Fruit fly (Drosophila melanogaster) whole organism, embryonic: ENCODE results near the gene CG33702.

ENCODE experiments used
- Ada2b ChIP-seq: fragments of 200-800 bp; sonication (Bioruptor generic); IDR thresholded peaks from 2 replicates; pipeline ENCODE4 v1.3.6; 2022; ENCODE audit warnings: missing biosample characterization, missing genetic modification characterization
- Aef1 ChIP-seq: fragments of 200-800 bp; sonication (Bioruptor generic); IDR thresholded peaks from 3 replicates; pipeline ENCODE4 v1.3.6; 2022; ENCODE audit warnings: missing biosample characterization, missing genetic modification characterization
- Bdp1 ChIP-seq: fragments of 200-800 bp; sonication (Bioruptor generic); optimal IDR thresholded peaks from 3 replicates; lab custom pipeline; 2016; ENCODE audit warnings: missing biosample characterization, missing genetic modification characterization
- CG10321 ChIP-seq: fragments of 200-800 bp; sonication (Bioruptor generic); IDR thresholded peaks from 2 replicates; pipeline ENCODE4 v1.3.6; 2022; ENCODE audit warnings: missing biosample characterization, missing genetic modification characterization
- CG10366 ChIP-seq: fragments of 200-800 bp; sonication (Bioruptor generic); IDR thresholded peaks from 2 replicates; pipeline ENCODE4 v1.3.6; 2022; ENCODE audit warnings: missing biosample characterization, missing genetic modification characterization
- CG12071 ChIP-seq: fragments of 200-800 bp; sonication (Bioruptor generic); optimal IDR thresholded peaks from 3 replicates; lab custom pipeline; 2018; ENCODE audit warnings: missing biosample characterization, mild to moderate bottlenecking, missing genetic modification characterization
- CG12659 ChIP-seq: fragments of 200-800 bp; sonication (Bioruptor generic); optimal IDR thresholded peaks from 3 replicates; lab custom pipeline; 2017; ENCODE audit warnings: mild to moderate bottlenecking, missing biosample characterization, missing genetic modification reagents, missing genetic modification characterization
- CG17328 ChIP-seq: fragments of 200-800 bp; sonication (Bioruptor generic); IDR thresholded peaks from 2 replicates; pipeline ENCODE4 v1.3.6; 2022; ENCODE audit warnings: missing biosample characterization, missing genetic modification characterization
- CG17802 ChIP-seq: fragments of 200-800 bp; sonication (Bioruptor generic); optimal IDR thresholded peaks from 2 replicates; lab custom pipeline; 2018; ENCODE audit warnings: missing biosample characterization, mild to moderate bottlenecking, missing genetic modification characterization, moderate library complexity
- CG18476 ChIP-seq: fragments of 200-800 bp; sonication (Bioruptor generic); optimal IDR thresholded peaks from 2 replicates; lab custom pipeline; 2016; ENCODE audit warnings: missing biosample characterization, mild to moderate bottlenecking, missing genetic modification characterization
- CG2202 ChIP-seq: fragments of 200-800 bp; sonication (Bioruptor generic); optimal IDR thresholded peaks from 2 replicates; lab custom pipeline; 2018; ENCODE audit warnings: missing biosample characterization, mild to moderate bottlenecking, missing genetic modification characterization
- CG30431 ChIP-seq: fragments of 200-800 bp; sonication (Bioruptor generic); optimal IDR thresholded peaks from 2 replicates; lab custom pipeline; 2017; ENCODE audit warnings: missing biosample characterization, missing genetic modification characterization
- CG31388 ChIP-seq: fragments of 200-800 bp; sonication (Bioruptor generic); optimal IDR thresholded peaks from 2 replicates; lab custom pipeline; 2016; ENCODE audit warnings: missing biosample characterization, missing genetic modification characterization
- CG34224 ChIP-seq: fragments of 200-800 bp; sonication (Bioruptor generic); IDR thresholded peaks from 3 replicates; pipeline ENCODE4 v1.3.6; 2022; ENCODE audit warnings: missing biosample characterization, missing genetic modification characterization; ENCODE audit not compliant: partially characterized antibody
- CG3838 ChIP-seq: fragments of 200-800 bp; sonication (Bioruptor generic); optimal IDR thresholded peaks from 3 replicates; lab custom pipeline; 2016; ENCODE audit warnings: missing biosample characterization, missing genetic modification characterization
- CG4820 ChIP-seq: fragments of 200-800 bp; sonication (Bioruptor generic); optimal IDR thresholded peaks from 3 replicates; lab custom pipeline; 2016; ENCODE audit warnings: missing biosample characterization, missing genetic modification characterization
- CG5953 ChIP-seq: fragments of 200-800 bp; sonication (Bioruptor generic); IDR thresholded peaks from 2 replicates; pipeline ENCODE4 v1.3.6; 2022; ENCODE audit warnings: missing biosample characterization, missing genetic modification characterization
- CG8924 ChIP-seq: fragments of 200-800 bp; optimal IDR thresholded peaks from 3 replicates; lab custom pipeline; 2019; ENCODE audit warnings: missing biosample characterization, mild to moderate bottlenecking, missing genetic modification characterization, moderate library complexity
- CG9609 ChIP-seq: fragments of 200-800 bp; sonication (Bioruptor generic); optimal IDR thresholded peaks from 3 replicates; lab custom pipeline; 2016; ENCODE audit warnings: missing biosample characterization, missing genetic modification characterization
- Doc2 ChIP-seq: fragments of 200-800 bp; sonication (Bioruptor generic); IDR thresholded peaks from 2 replicates; pipeline ENCODE4 v1.3.6; 2022; ENCODE audit warnings: missing biosample characterization, missing genetic modification characterization
- Fer3 ChIP-seq: fragments of 200-800 bp; sonication (Bioruptor generic); optimal IDR thresholded peaks from 2 replicates; lab custom pipeline; 2018; ENCODE audit warnings: missing biosample characterization, mild to moderate bottlenecking, missing genetic modification characterization, moderate library complexity
- H2.0 ChIP-seq: fragments of 200-800 bp; sonication (Bioruptor generic); IDR thresholded peaks from 2 replicates; pipeline ENCODE4 v1.3.6; 2022; ENCODE audit warnings: missing biosample characterization, missing genetic modification characterization
- HLH3B ChIP-seq: fragments of 200-800 bp; sonication (Bioruptor generic); IDR thresholded peaks from 2 replicates; pipeline ENCODE4 v1.3.6; 2022; ENCODE audit warnings: missing biosample characterization, missing genetic modification characterization
- HmgZ ChIP-seq: fragments of 200-800 bp; sonication (Bioruptor generic); optimal IDR thresholded peaks from 2 replicates; lab custom pipeline; 2018; ENCODE audit warnings: missing biosample characterization, mild to moderate bottlenecking, missing genetic modification characterization
- Med ChIP-seq: fragments of 200-800 bp; sonication (Bioruptor generic); peaks from one replicate; lab custom pipeline; 2016; ENCODE audit warnings: missing biosample characterization, missing genetic modification characterization, mild to moderate bottlenecking, inconsistent platforms, moderate library complexity
- Meics ChIP-seq: fragments of 200-800 bp; sonication (Bioruptor generic); optimal IDR thresholded peaks from 2 replicates; lab custom pipeline; 2017; ENCODE audit warnings: missing biosample characterization, mild to moderate bottlenecking, missing genetic modification characterization
- Mes4 ChIP-seq: fragments of 200-800 bp; sonication (Bioruptor generic); optimal IDR thresholded peaks from 2 replicates; lab custom pipeline; 2016; ENCODE audit warnings: missing biosample characterization, missing genetic modification characterization
- Myb ChIP-seq: fragments of 200-800 bp; sonication (Bioruptor generic); optimal IDR thresholded peaks from 2 replicates; lab custom pipeline; 2016; ENCODE audit warnings: missing biosample characterization, missing genetic modification characterization
- NFAT ChIP-seq: fragments of 200-800 bp; sonication (Bioruptor generic); IDR thresholded peaks from 2 replicates; pipeline ENCODE4 v1.3.6; 2022; ENCODE audit warnings: missing biosample characterization, missing genetic modification characterization
- Ptx1 ChIP-seq: fragments of 200-800 bp; sonication (Bioruptor generic); IDR thresholded peaks from 2 replicates; pipeline ENCODE4 v1.3.6; 2022; ENCODE audit warnings: missing biosample characterization, missing genetic modification characterization
- ab ChIP-seq: fragments of 200-800 bp; sonication (Bioruptor generic); optimal IDR thresholded peaks from 2 replicates; lab custom pipeline; 2016; ENCODE audit warnings: missing biosample characterization, missing genetic modification characterization
- br ChIP-seq: fragments of >200 bp; optimal IDR thresholded peaks from 2 replicates; lab custom pipeline; 2017
- btn ChIP-seq: fragments of 200-800 bp; sonication (Bioruptor generic); optimal IDR thresholded peaks from 2 replicates; lab custom pipeline; 2016; ENCODE audit warnings: missing biosample characterization, missing genetic modification characterization
- crc ChIP-seq: fragments of 200-800 bp; sonication (Bioruptor generic); optimal IDR thresholded peaks from 2 replicates; lab custom pipeline; 2016; ENCODE audit warnings: missing biosample characterization, missing genetic modification characterization
- croc ChIP-seq: fragments of 200-800 bp; sonication (Bioruptor generic); conservative IDR thresholded peaks from 3 replicates; pipeline ENCODE4 v1.3.6; 2022; ENCODE audit warnings: missing biosample characterization, missing genetic modification characterization
- da ChIP-seq: fragments of 200-800 bp; sonication (Bioruptor generic); optimal IDR thresholded peaks from 2 replicates; lab custom pipeline; 2016; ENCODE audit warnings: missing biosample characterization, missing genetic modification characterization
- danr ChIP-seq: fragments of 200-800 bp; sonication (Bioruptor generic); IDR thresholded peaks from 2 replicates; pipeline ENCODE4 v1.3.6; 2022; ENCODE audit warnings: missing biosample characterization, missing genetic modification characterization
- inv ChIP-seq: fragments of 200-800 bp; sonication (Bioruptor generic); IDR thresholded peaks from 2 replicates; pipeline ENCODE4 v1.3.6; 2022; ENCODE audit warnings: missing biosample characterization, missing genetic modification characterization; ENCODE audit not compliant: partially characterized antibody
- kay ChIP-seq: fragments of 200-800 bp; sonication (Bioruptor generic); optimal IDR thresholded peaks from 2 replicates; lab custom pipeline; 2016; ENCODE audit warnings: missing biosample characterization, missing genetic modification characterization
- lbe ChIP-seq: fragments of 200-800 bp; sonication (Bioruptor generic); optimal IDR thresholded peaks from 2 replicates; lab custom pipeline; 2016; ENCODE audit warnings: missing biosample characterization, mild to moderate bottlenecking, missing genetic modification characterization
- nerfin-2 ChIP-seq: fragments of 200-800 bp; sonication (Bioruptor generic); IDR thresholded peaks from 2 replicates; pipeline ENCODE4 v1.3.6; 2022; ENCODE audit warnings: missing biosample characterization, missing genetic modification characterization; ENCODE audit not compliant: partially characterized antibody
- nmo ChIP-seq: fragments of 200-800 bp; sonication (Bioruptor generic); optimal IDR thresholded peaks from 2 replicates; lab custom pipeline; 2018; ENCODE audit warnings: missing biosample characterization, mild to moderate bottlenecking, missing genetic modification characterization, moderate library complexity
- pho ChIP-seq: fragments of 200-800 bp; sonication (Bioruptor generic); optimal IDR thresholded peaks from 2 replicates; lab custom pipeline; 2016; ENCODE audit warnings: missing biosample characterization, missing genetic modification characterization
- pita ChIP-seq: fragments of 200-800 bp; sonication (Bioruptor generic); optimal IDR thresholded peaks from 2 replicates; lab custom pipeline; 2017; ENCODE audit warnings: missing biosample characterization, mild to moderate bottlenecking, missing genetic modification characterization
- ro ChIP-seq: fragments of 200-800 bp; sonication (Bioruptor generic); IDR thresholded peaks from 2 replicates; pipeline ENCODE4 v1.3.6; 2022; ENCODE audit warnings: missing biosample characterization, missing genetic modification characterization
- sima ChIP-seq: fragments of 200-800 bp; sonication (Bioruptor generic); optimal IDR thresholded peaks from 2 replicates; lab custom pipeline; 2016; ENCODE audit warnings: missing biosample characterization, missing genetic modification characterization
- stc ChIP-seq: fragments of 200-800 bp; sonication (Bioruptor generic); IDR thresholded peaks from 2 replicates; pipeline ENCODE4 v1.3.6; 2022; ENCODE audit warnings: missing biosample characterization, missing genetic modification characterization
- sug ChIP-seq: fragments of 200-800 bp; optimal IDR thresholded peaks from 2 replicates; lab custom pipeline; 2019; ENCODE audit warnings: missing biosample characterization, mild to moderate bottlenecking, missing genetic modification characterization, moderate library complexity
- tap ChIP-seq: fragments of 200-800 bp; optimal IDR thresholded peaks from 3 replicates; lab custom pipeline; 2019; ENCODE audit warnings: missing biosample characterization, mild to moderate bottlenecking, missing genetic modification characterization, moderate library complexity
- tin ChIP-seq: fragments of 200-800 bp; sonication (Bioruptor generic); optimal IDR thresholded peaks from 3 replicates; lab custom pipeline; 2016; ENCODE audit warnings: missing biosample characterization, missing genetic modification characterization
- tio ChIP-seq: fragments of 200-800 bp; sonication (Bioruptor generic); optimal IDR thresholded peaks from 2 replicates; lab custom pipeline; 2017; ENCODE audit warnings: missing biosample characterization, missing genetic modification characterization, inconsistent platforms
- ttk ChIP-seq: fragments of 200-800 bp; sonication (Bioruptor generic); IDR thresholded peaks from 2 replicates; pipeline ENCODE4 v2.1.2; 2022; ENCODE audit warnings: missing biosample characterization, missing genetic modification characterization
- zfh2 ChIP-seq: fragments of 200-800 bp; sonication (Bioruptor generic); optimal IDR thresholded peaks from 2 replicates; lab custom pipeline; 2016; ENCODE audit warnings: missing biosample characterization, missing genetic modification characterization

The CG33702 gene

dm6 chr3L:9468261-9468890, 44.8 kb downstream of the CG33702 start (continued):
- TF ChIP-seq CG18476 (GFP tag; lab: Kevin White, UChicago) (no peak), CG4820 (GFP tag; lab: Kevin White, UChicago) (no peak), Ada2b (GFP tag; lab: Robert Waterston, UW) (no peak), danr (no peak), sima (GFP tag; lab: Kevin White, UChicago) (no peak), CG12659 (GFP tag; lab: Kevin White, UChicago) (peak; percentile 17), ro (GFP tag; lab: Robert Waterston, UW) (no peak), Meics (GFP tag; lab: Kevin White, UChicago) (peak; percentile 62), CG31388 (GFP tag; lab: Kevin White, UChicago) (no peak), HLH3B (GFP tag; lab: Robert Waterston, UW) (no peak), ab (no peak), pho (no peak), CG17328 (GFP tag; lab: Robert Waterston, UW) (no peak), NFAT (GFP tag; lab: Robert Waterston, UW) (no peak), Doc2 (GFP tag; lab: Robert Waterston, UW) (no peak), CG12071 (GFP tag; lab: Kevin White, UChicago) (no peak), croc (no peak), Fer3 (tag; lab: Kevin White, UChicago) (no peak), CG10321 (GFP tag; lab: Robert Waterston, UW) (no peak), CG8924 (tag; lab: Kevin White, UChicago) (peak; percentile 27), Mes4 (GFP tag; lab: Kevin White, UChicago) (no peak), Ptx1 (GFP tag; lab: Robert Waterston, UW) (no peak; the same call in 1 of the 2 replicates), HmgZ (tag; lab: Kevin White, UChicago) (no peak), tin (GFP tag; lab: Kevin White, UChicago) (no peak), Aef1 (GFP tag; lab: Robert Waterston, UW) (no peak), br (lab: Kevin White, UChicago) (no peak), lbe (GFP tag; lab: Kevin White, UChicago) (no peak), kay (GFP tag; lab: Kevin White, UChicago) (no peak), crc (no peak), CG30431 (GFP tag; lab: Kevin White, UChicago) (no peak), inv (GFP tag; lab: Robert Waterston, UW) (no peak), tio (GFP tag; lab: Kevin White, UChicago) (peak; percentile 40), ttk (GFP tag; lab: Robert Waterston, UW) (no peak), H2.0 (no peak), btn (GFP tag; lab: Kevin White, UChicago) (no peak), Med (GFP tag; lab: Kevin White, UChicago) (peak; percentile 76), nmo (peak; percentile 38), CG3838 (GFP tag; lab: Kevin White, UChicago) (no peak), da (GFP tag; lab: Kevin White, UChicago) (no peak), CG17802 (tag; lab: Kevin White, UChicago) (no peak), stc (GFP tag; lab: Robert Waterston, UW) (no peak), pita (GFP tag; lab: Kevin White, UChicago) (no peak), CG9609 (GFP tag; lab: Kevin White, UChicago) (peak; percentile 11), CG34224 (GFP tag; lab: Robert Waterston, UW) (no peak), CG2202 (tag; lab: Kevin White, UChicago) (no peak), CG5953 (GFP tag; lab: Robert Waterston, UW) (no peak), CG10366 (GFP tag; lab: Robert Waterston, UW) (no peak), Bdp1 (no peak), sug (tag; lab: Kevin White, UChicago) (no peak), Myb (GFP tag; lab: Kevin White, UChicago) (no peak), nerfin-2 (GFP tag; lab: Robert Waterston, UW) (no peak), tap (tag; lab: Kevin White, UChicago) (no peak), zfh2 (GFP tag; lab: Kevin White, UChicago) (no peak)
